Fruit fly (Drosophila melanogaster) whole organism, wandering third instar larva: ENCODE measurements around the gene wntD.

Source experiments
- HLH106 ChIP-seq: fragments of 200-800 bp; optimal IDR thresholded peaks from 3 replicates; lab custom pipeline; 2019; ENCODE audit warnings: missing biosample characterization, mild to moderate bottlenecking, missing genetic modification characterization, moderate library complexity
- Hnf4 ChIP-seq: fragments of 200-800 bp; sonication (Bioruptor generic); optimal IDR thresholded peaks from 2 replicates; lab custom pipeline; 2016; ENCODE audit warnings: missing biosample characterization, mild to moderate bottlenecking, missing genetic modification characterization
- psq ChIP-seq: fragments of 200-800 bp; sonication (Bioruptor generic); optimal IDR thresholded peaks from 3 replicates; lab custom pipeline; 2017; ENCODE audit warnings: missing biosample characterization, mild to moderate bottlenecking, missing genetic modification characterization, moderate library complexity
- sv ChIP-seq: fragments of 200-800 bp; sonication (Bioruptor generic); optimal IDR thresholded peaks from 3 replicates; lab custom pipeline; 2016; ENCODE audit warnings: missing biosample characterization, missing genetic modification characterization

- no peak for TF ChIP-seq psq (GFP tag; lab: Kevin White, UChicago)
- TF ChIP-seq HLH106 (tag; lab: Kevin White, UChicago) = no peak
- TF ChIP-seq Hnf4 (GFP tag; lab: Kevin White, UChicago) = no peak
- TF ChIP-seq sv = no peak
These were observed 41.0 kb upstream of the wntD start, which contains the start of gene PK2-R2 for dm6 chr3R:13334007-13334406.
